Worm (Caenorhabditis elegans): ENCODE measurements around the gene Y43F8C.15.

ce11 chrV:19756253-19756652 lies 45.8 kb upstream of the Y43F8C.15 start, which contains the start of gene W04E12.9:
- TF ChIP-seq pqm-1 (tag; optimal IDR thresholded peaks at IDR 0.05) = no peak
- TF ChIP-seq nhr-77 (tag; optimal IDR thresholded peaks at IDR 0.05) = no peak
- no peak for TF ChIP-seq egl-27 (tag; optimal IDR thresholded peaks at IDR 0.05)
- TF ChIP-seq elt-2 (tag; optimal IDR thresholded peaks at IDR 0.05) = no peak
- TF ChIP-seq pha-4 (tag; optimal IDR thresholded peaks at IDR 0.05) = no peak
- no peak for TF ChIP-seq ceh-28 (tag; optimal IDR thresholded peaks at IDR 0.05)
- TF ChIP-seq ceh-82 (tag; optimal IDR thresholded peaks at IDR 0.05) = no peak
- no peak for TF ChIP-seq sea-2 (GFP tag; optimal IDR thresholded peaks at IDR 0.05)
- no peak for TF ChIP-seq skn-1 (tag; optimal IDR thresholded peaks at IDR 0.05)
- no peak for TF ChIP-seq nfya-1 (tag; optimal IDR thresholded peaks at IDR 0.05; ENCODE audit: insufficient read depth)
- no peak for TF ChIP-seq daf-12 (tag; optimal IDR thresholded peaks at IDR 0.05)
- TF ChIP-seq unc-39 (tag; optimal IDR thresholded peaks at IDR 0.05) = no peak
- TF ChIP-seq ceh-16 (tag; optimal IDR thresholded peaks at IDR 0.05) = no peak

Data from whole organism, L3 larva.